Fruit fly (Drosophila melanogaster): ENCODE data around the gene PH4alphaSG1.

The PH4alphaSG1 gene

DNA sequence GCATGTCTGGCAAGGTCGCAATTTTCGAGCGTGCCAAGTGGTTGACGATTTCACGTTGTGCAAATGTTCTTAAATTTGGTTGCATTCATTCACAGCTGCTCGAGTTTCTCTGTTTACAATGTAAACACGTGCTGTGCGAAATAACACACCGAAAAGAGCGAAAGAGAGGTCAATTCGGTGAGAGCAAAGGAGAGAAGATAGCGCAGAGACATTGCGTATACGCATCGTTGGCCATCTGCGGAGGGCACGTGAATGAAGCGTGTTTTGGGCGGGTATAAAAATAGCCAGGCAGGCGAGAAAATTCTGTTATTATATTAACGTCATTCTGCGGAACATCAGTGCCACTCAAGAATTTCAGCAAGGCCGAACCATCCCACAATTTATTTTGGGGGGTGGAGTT is 51.0 kb downstream of the PH4alphaSG1 start:
- no peak for TF ChIP-seq CG34422 (GFP tag; IDR thresholded peaks at IDR 0.05)
- no peak for TF ChIP-seq CG10267 (tag; optimal IDR thresholded peaks at IDR 0.05)
- TF ChIP-seq Pdp1 (GFP tag; optimal IDR thresholded peaks at IDR 0.05) = peak in 1 of 2 experiments; percentile 1
- TF ChIP-seq B-H2 (GFP tag; optimal IDR thresholded peaks at IDR 0.05) = no peak
- peak; percentile 3 for TF ChIP-seq nau (GFP tag; optimal IDR thresholded peaks at IDR 0.05)
- no peak for TF ChIP-seq Elba2 (GFP tag; optimal IDR thresholded peaks at IDR 0.05)
- TF ChIP-seq lab (GFP tag; optimal IDR thresholded peaks at IDR 0.05) = peak; percentile 20
- peak; percentile 26 to 56 for TF ChIP-seq Trl (optimal IDR thresholded peaks at IDR 0.05)
- no peak for TF ChIP-seq Trl (GFP tag; optimal IDR thresholded peaks at IDR 0.05)
- 0 out of 2 replicates have a peak, but pooled peaks have one; percentile 31 for TF ChIP-seq Awh (GFP tag; IDR thresholded peaks at IDR 0.05)
- peak; percentile 39 for TF ChIP-seq Med (GFP tag)
- peak; percentile 94 for TF ChIP-seq cwo (GFP tag; optimal IDR thresholded peaks at IDR 0.05)
- TF ChIP-seq CG10565 (GFP tag; optimal IDR thresholded peaks at IDR 0.05) = no peak
- TF ChIP-seq CG34224 (GFP tag; IDR thresholded peaks at IDR 0.05; ENCODE audit: partially characterized antibody) = 0 out of 3 replicates have a peak, but pooled peaks have one; percentile 15
- peak; percentile 67 for TF ChIP-seq CG7372 (GFP tag; IDR thresholded peaks at IDR 0.05)
- TF ChIP-seq CG7987 (GFP tag; optimal IDR thresholded peaks at IDR 0.05) = peak; percentile 91
- TF ChIP-seq sd (tag; optimal IDR thresholded peaks at IDR 0.05) = peak; percentile 53
- peak; percentile 7 for TF ChIP-seq sens (GFP tag)
- no peak for TF ChIP-seq Gsc (GFP tag; IDR thresholded peaks at IDR 0.05)
- TF ChIP-seq ci (GFP tag; IDR thresholded peaks at IDR 0.05) = no peak
- TF ChIP-seq Bteb2 (GFP tag; optimal IDR thresholded peaks at IDR 0.05) = no peak
- 0 out of 2 replicates have a peak, but pooled peaks have one; percentile 5 for TF ChIP-seq Ptx1 (GFP tag; IDR thresholded peaks at IDR 0.05)
- no peak for TF ChIP-seq CG8924 (tag; optimal IDR thresholded peaks at IDR 0.05)
- 0 out of 3 replicates have a peak, but pooled peaks have one; percentile 42 for TF ChIP-seq sr (GFP tag; IDR thresholded peaks at IDR 0.05)
- TF ChIP-seq E2f1 (GFP tag; IDR thresholded peaks at IDR 0.05) = no peak
- TF ChIP-seq Scr (GFP tag; IDR thresholded peaks at IDR 0.05; ENCODE audit: partially characterized antibody) = no peak
- peak; percentile 84 for TF ChIP-seq lbe (GFP tag; optimal IDR thresholded peaks at IDR 0.05)
- TF ChIP-seq vnd (GFP tag; IDR thresholded peaks at IDR 0.05; ENCODE audit: partially characterized antibody) = no peak
- TF ChIP-seq CG7928 (GFP tag; optimal IDR thresholded peaks at IDR 0.05) = no peak
- no peak for TF ChIP-seq ftz-f1 (GFP tag; optimal IDR thresholded peaks at IDR 0.05)
- peak; percentile 40; the same call in 1 of the 2 replicates for TF ChIP-seq Drgx (GFP tag; IDR thresholded peaks at IDR 0.05)
- peak; percentile 39 for TF ChIP-seq CG12769 (tag; optimal IDR thresholded peaks at IDR 0.05)
- no peak for TF ChIP-seq ATbp (GFP tag; optimal IDR thresholded peaks at IDR 0.05)
- TF ChIP-seq so (GFP tag; IDR thresholded peaks at IDR 0.05) = peak; percentile 84; the same call in 2 of the 3 replicates
- TF ChIP-seq CG15696 (tag; optimal IDR thresholded peaks at IDR 0.05) = no peak
- no peak for TF ChIP-seq knrl (GFP tag; IDR thresholded peaks at IDR 0.05; ENCODE audit: partially characterized antibody)
- TF ChIP-seq chinmo (GFP tag; IDR thresholded peaks at IDR 0.05; ENCODE audit: partially characterized antibody) = 0 out of 4 replicates have a peak, but pooled peaks have one; percentile 26
